Worm (Caenorhabditis elegans): ENCODE measurements around the gene C16H3.3.
A peak's percentile ranks its signal among the peaks of the same experiment; 100 is the strongest.

The C16H3.3 gene

ce11 chrX:17563411-17563810 is 46.4 kb downstream of the C16H3.3 start, which contains the start of gene F31A3.5:
Gene F31A3.5, minus strand, starts transcription at chrX:17563610.
- TF ChIP-seq eor-1 (tag; optimal IDR thresholded peaks at IDR 0.05) (no peak), lin-39 (tag; optimal IDR thresholded peaks at IDR 0.05) (no peak)

ce11 chrX:17562195-17562594 is 47.7 kb downstream of the C16H3.3 start:
- TF ChIP-seq fkh-10 (GFP tag; optimal IDR thresholded peaks at IDR 0.05) (no peak), nhr-25 (tag; optimal IDR thresholded peaks at IDR 0.05) (peak; percentile 61), hmg-11 (tag; optimal IDR thresholded peaks at IDR 0.05) (peak; percentile 2), zag-1 (tag; optimal IDR thresholded peaks at IDR 0.05) (no peak), pha-4 (tag; optimal IDR thresholded peaks at IDR 0.05) (peak; percentile 82)

- no peak for TF ChIP-seq nfya-1 (tag; optimal IDR thresholded peaks at IDR 0.05; ENCODE audit: insufficient read depth)
- no peak for TF ChIP-seq ztf-4 (tag; optimal IDR thresholded peaks at IDR 0.05)
- no peak for TF ChIP-seq nhr-76 (tag; optimal IDR thresholded peaks at IDR 0.05)
- no peak for TF ChIP-seq ztf-11 (tag; optimal IDR thresholded peaks at IDR 0.05)
- TF ChIP-seq nhr-28 (tag; optimal IDR thresholded peaks at IDR 0.05): no peak
- no peak for TF ChIP-seq nhr-23 (tag; optimal IDR thresholded peaks at IDR 0.05)
- TF ChIP-seq nhr-43 (tag; optimal IDR thresholded peaks at IDR 0.05; ENCODE audit: poor library complexity, severe bottlenecking): no peak
- TF ChIP-seq aly-2 (tag; optimal IDR thresholded peaks at IDR 0.05): no peak
- TF ChIP-seq ceh-82 (tag; optimal IDR thresholded peaks at IDR 0.05): no peak
- no peak for TF ChIP-seq elt-2 (tag; optimal IDR thresholded peaks at IDR 0.05)
- no peak for TF ChIP-seq nhr-67 (tag; optimal IDR thresholded peaks at IDR 0.05)
- no peak for TF ChIP-seq lin-39 (tag; optimal IDR thresholded peaks at IDR 0.05)
- TF ChIP-seq ceh-28 (tag; optimal IDR thresholded peaks at IDR 0.05): no peak
- TF ChIP-seq nhr-11 (tag; optimal IDR thresholded peaks at IDR 0.05): no peak
- no peak for TF ChIP-seq nhr-12 (tag; optimal IDR thresholded peaks at IDR 0.05)
- no peak for TF ChIP-seq ceh-16 (tag; optimal IDR thresholded peaks at IDR 0.05)
- TF ChIP-seq nhr-77 (tag; optimal IDR thresholded peaks at IDR 0.05): no peak
- no peak for TF ChIP-seq elt-1 (tag; optimal IDR thresholded peaks at IDR 0.05)
- no peak for TF ChIP-seq skn-1 (tag; optimal IDR thresholded peaks at IDR 0.05)
- no peak for TF ChIP-seq fkh-2 (tag; optimal IDR thresholded peaks at IDR 0.05)
Observed at ce11 chrX:17553772-17554171, 56.1 kb downstream of the C16H3.3 start.

Data from whole organism, L3 larva.